In genomic region chr3L:7938638-7939037, dm6 we compare ENCODE assay signal across 2 fruit fly cellular contexts.
TF ChIP-seq lines count a peak whose summit lies in the region.

No protein-coding gene starts in this region.

- TF ChIP-seq CTCF in whole organism, embryonic (GFP tag; optimal IDR thresholded peaks at IDR 0.05; lab: Kevin White, UChicago): no peak

TF ChIP-seq in whole organism, embryonic, 481 proteins besides CTCF, POLR2A, EP300 and RAD21 (continues in another document):
- TF ChIP-seq CG6254 (GFP tag; optimal IDR thresholded peaks at IDR 0.05; lab: Kevin White, UChicago) (peak; percentile 21), lab (GFP tag; optimal IDR thresholded peaks at IDR 0.05; lab: Kevin White, UChicago) (peak; percentile 32), CG10147 (GFP tag; optimal IDR thresholded peaks at IDR 0.05; lab: Kevin White, UChicago) (no peak), sd (tag; optimal IDR thresholded peaks at IDR 0.05; lab: Kevin White, UChicago) (peak; percentile 67), CG11247 (GFP tag; IDR thresholded peaks at IDR 0.05; lab: Robert Waterston, UW) (no peak), CG7839 (tag; optimal IDR thresholded peaks at IDR 0.05; lab: Kevin White, UChicago) (peak; percentile 5), CG3407 (GFP tag; optimal IDR thresholded peaks at IDR 0.05; lab: Kevin White, UChicago) (no peak), Scr (GFP tag; IDR thresholded peaks at IDR 0.05; lab: Robert Waterston, UW; ENCODE audit: partially characterized antibody) (no peak), Lpt (GFP tag; optimal IDR thresholded peaks at IDR 0.05; lab: Kevin White, UChicago) (no peak), HHEX (GFP tag; optimal IDR thresholded peaks at IDR 0.05; lab: Kevin White, UChicago) (peak; percentile 15), zen2 (GFP tag; IDR thresholded peaks at IDR 0.05; lab: Robert Waterston, UW; ENCODE audit: partially characterized antibody) (no peak), Asciz (GFP tag; optimal IDR thresholded peaks at IDR 0.05; lab: Kevin White, UChicago) (no peak), CG17361 (GFP tag; IDR thresholded peaks at IDR 0.05; lab: Robert Waterston, UW) (peak; percentile 23; the same call in 1 of the 3 replicates), sens (GFP tag; lab: Kevin White, UChicago) (no peak), CG12071 (GFP tag; optimal IDR thresholded peaks at IDR 0.05; lab: Kevin White, UChicago) (no peak), bsh (GFP tag; optimal IDR thresholded peaks at IDR 0.05; lab: Kevin White, UChicago) (peak in 1 of 2 experiments; percentile 14), chinmo (GFP tag; IDR thresholded peaks at IDR 0.05; lab: Robert Waterston, UW; ENCODE audit: partially characterized antibody) (0 out of 4 replicates have a peak, but pooled peaks have one; percentile 26), ci (GFP tag; IDR thresholded peaks at IDR 0.05; lab: Robert Waterston, UW) (peak; percentile 58; the same call in 1 of the 3 replicates), otp (GFP tag; IDR thresholded peaks at IDR 0.05; lab: Robert Waterston, UW) (0 out of 3 replicates have a peak, but pooled peaks have one; percentile 16), CG2202 (tag; optimal IDR thresholded peaks at IDR 0.05; lab: Kevin White, UChicago) (no peak), exex (tag; optimal IDR thresholded peaks at IDR 0.05; lab: Kevin White, UChicago) (peak; percentile 97), CG12769 (tag; optimal IDR thresholded peaks at IDR 0.05; lab: Kevin White, UChicago) (peak; percentile 0), Nf-YC (tag; optimal IDR thresholded peaks at IDR 0.05; lab: Kevin White, UChicago) (peak; percentile 27), ro (GFP tag; IDR thresholded peaks at IDR 0.05; lab: Robert Waterston, UW) (no peak), sens-2 (GFP tag; IDR thresholded peaks at IDR 0.05; lab: Robert Waterston, UW) (0 out of 2 replicates have a peak, but pooled peaks have one; percentile 38), CG16863 (GFP tag; optimal IDR thresholded peaks at IDR 0.05; lab: Kevin White, UChicago) (no peak), Vsx1 (GFP tag; optimal IDR thresholded peaks at IDR 0.05; lab: Kevin White, UChicago) (peak; percentile 94), slp2 (GFP tag; optimal IDR thresholded peaks at IDR 0.05; lab: Kevin White, UChicago) (no peak), Optix (GFP tag; IDR thresholded peaks at IDR 0.05; lab: Robert Waterston, UW) (no peak), crol (GFP tag; IDR thresholded peaks at IDR 0.05; lab: Robert Waterston, UW) (peak; percentile 69), CG16815 (GFP tag; optimal IDR thresholded peaks at IDR 0.05; lab: Kevin White, UChicago) (no peak), peb (GFP tag; IDR thresholded peaks at IDR 0.05; lab: Robert Waterston, UW) (no peak), sim (GFP tag; IDR thresholded peaks at IDR 0.05; lab: Robert Waterston, UW) (0 out of 2 replicates have a peak, but pooled peaks have one; percentile 23), CG10543 (GFP tag; optimal IDR thresholded peaks at IDR 0.05; lab: Kevin White, UChicago) (peak; percentile 25), ftz-f1 (GFP tag; optimal IDR thresholded peaks at IDR 0.05; lab: Kevin White, UChicago) (no peak), CG6791 (GFP tag; IDR thresholded peaks at IDR 0.05; lab: Robert Waterston, UW; ENCODE audit: partially characterized antibody) (peak; percentile 49; the same call in 2 of the 3 replicates), sug (tag; optimal IDR thresholded peaks at IDR 0.05; lab: Kevin White, UChicago) (peak; percentile 81), corto (GFP tag; optimal IDR thresholded peaks at IDR 0.05; lab: Kevin White, UChicago) (no peak), CG3281 (GFP tag; optimal IDR thresholded peaks at IDR 0.05; lab: Kevin White, UChicago) (no peak), CG4617 (GFP tag; optimal IDR thresholded peaks at IDR 0.05; lab: Kevin White, UChicago; ENCODE audit: borderline replicate concordance) (no peak), CG10267 (tag; optimal IDR thresholded peaks at IDR 0.05; lab: Kevin White, UChicago) (no peak), z (GFP tag; IDR thresholded peaks at IDR 0.05; lab: Robert Waterston, UW) (no peak), CG34376 (GFP tag; optimal IDR thresholded peaks at IDR 0.05; lab: Kevin White, UChicago) (peak; percentile 72), caup (GFP tag; optimal IDR thresholded peaks at IDR 0.05; lab: Kevin White, UChicago; ENCODE audit: severe bottlenecking) (peak; percentile 17)

TF ChIP-seq in whole organism, prepupa, 60 proteins besides CTCF, POLR2A, EP300 and RAD21:
- TF ChIP-seq vri (GFP tag; optimal IDR thresholded peaks at IDR 0.05; lab: Kevin White, UChicago) (no peak), CG10669 (GFP tag; optimal IDR thresholded peaks at IDR 0.05; lab: Kevin White, UChicago) (no peak), salr (GFP tag; optimal IDR thresholded peaks at IDR 0.05; lab: Kevin White, UChicago) (no peak), Gug (GFP tag; IDR thresholded peaks at IDR 0.05; lab: Robert Waterston, UW) (no peak), fkh (GFP tag; optimal IDR thresholded peaks at IDR 0.05; lab: Kevin White, UChicago) (peak; percentile 67)
